Fruit fly (Drosophila melanogaster) whole organism, embryonic: ENCODE results near the gene Cog2.

Experiments used
- B-H2 ChIP-seq: fragments of 200-800 bp; sonication (Bioruptor generic); optimal IDR thresholded peaks from 2 replicates; lab custom pipeline; 2018; ENCODE audit warnings: missing biosample characterization, mild to moderate bottlenecking, missing genetic modification characterization
- CG10267 ChIP-seq: fragments of 200-800 bp; sonication (Bioruptor generic); optimal IDR thresholded peaks from 2 replicates; lab custom pipeline; 2018; ENCODE audit warnings: missing biosample characterization, mild to moderate bottlenecking, missing genetic modification characterization, moderate library complexity
- CG10321 ChIP-seq: fragments of 200-800 bp; sonication (Bioruptor generic); IDR thresholded peaks from 2 replicates; pipeline ENCODE4 v1.3.6; 2022; ENCODE audit warnings: missing biosample characterization, missing genetic modification characterization
- CG10366 ChIP-seq: fragments of 200-800 bp; sonication (Bioruptor generic); IDR thresholded peaks from 2 replicates; pipeline ENCODE4 v1.3.6; 2022; ENCODE audit warnings: missing biosample characterization, missing genetic modification characterization
- CG11398 ChIP-seq: fragments of 200-800 bp; sonication (Bioruptor generic); optimal IDR thresholded peaks from 2 replicates; lab custom pipeline; 2016; ENCODE audit warnings: missing biosample characterization, missing genetic modification characterization
- CG12071 ChIP-seq: fragments of 200-800 bp; sonication (Bioruptor generic); optimal IDR thresholded peaks from 3 replicates; lab custom pipeline; 2018; ENCODE audit warnings: missing biosample characterization, mild to moderate bottlenecking, missing genetic modification characterization
- CG13424 ChIP-seq: fragments of 200-800 bp; sonication (Bioruptor generic); optimal IDR thresholded peaks from 2 replicates; lab custom pipeline; 2019; ENCODE audit warnings: missing biosample characterization, mild to moderate bottlenecking, missing genetic modification characterization, moderate library complexity
- CG13894 ChIP-seq: fragments of 200-800 bp; sonication (Bioruptor generic); optimal IDR thresholded peaks from 3 replicates; lab custom pipeline; 2018; ENCODE audit warnings: missing biosample characterization, mild to moderate bottlenecking, missing genetic modification characterization, moderate library complexity
- CG15479 ChIP-seq: fragments of 200-800 bp; sonication (Bioruptor generic); optimal IDR thresholded peaks from 3 replicates; lab custom pipeline; 2019; ENCODE audit warnings: missing biosample characterization, mild to moderate bottlenecking, missing genetic modification characterization, moderate library complexity
- CG17912 ChIP-seq: fragments of 200-800 bp; sonication (Bioruptor generic); optimal IDR thresholded peaks from 2 replicates; lab custom pipeline; 2018; ENCODE audit warnings: missing biosample characterization, mild to moderate bottlenecking, missing genetic modification characterization
- CG1832 ChIP-seq: fragments of 200-800 bp; sonication (Bioruptor generic); optimal IDR thresholded peaks from 2 replicates; lab custom pipeline; 2017; ENCODE audit warnings: missing biosample characterization, mild to moderate bottlenecking, missing genetic modification characterization, inconsistent platforms
- CG30020 ChIP-seq: fragments of 200-800 bp; optimal IDR thresholded peaks from 2 replicates; lab custom pipeline; 2019; ENCODE audit warnings: missing biosample characterization, mild to moderate bottlenecking, missing genetic modification characterization, moderate library complexity
- CG3065 ChIP-seq: fragments of 200-800 bp; sonication (Bioruptor generic); optimal IDR thresholded peaks from 2 replicates; lab custom pipeline; 2016; ENCODE audit warnings: missing biosample characterization, missing genetic modification characterization
- CG43689 ChIP-seq: fragments of 200-800 bp; sonication (Bioruptor generic); IDR thresholded peaks from 2 replicates; pipeline ENCODE4 v1.3.6; 2022; ENCODE audit warnings: missing biosample characterization, missing genetic modification characterization
- CG4707 ChIP-seq: fragments of 200-800 bp; sonication (Bioruptor generic); optimal IDR thresholded peaks from 2 replicates; lab custom pipeline; 2018; ENCODE audit warnings: missing biosample characterization, mild to moderate bottlenecking, missing genetic modification characterization, moderate library complexity
- CG6683 ChIP-seq: fragments of 200-800 bp; sonication (Bioruptor generic); optimal IDR thresholded peaks from 2 replicates; lab custom pipeline; 2017; ENCODE audit warnings: missing biosample characterization, mild to moderate bottlenecking, missing genetic modification characterization, missing genetic modification reagents
- CG6791 ChIP-seq: fragments of 200-800 bp; sonication (Bioruptor generic); IDR thresholded peaks from 3 replicates; pipeline ENCODE4 v1.3.6; 2022; ENCODE audit warnings: missing biosample characterization, missing genetic modification characterization; ENCODE audit not compliant: partially characterized antibody
- CG7372 ChIP-seq: fragments of 200-800 bp; sonication (Bioruptor generic); IDR thresholded peaks from 2 replicates; pipeline ENCODE4 v1.3.6; 2022; ENCODE audit warnings: missing biosample characterization, missing genetic modification characterization
- CG7928 ChIP-seq: fragments of 200-800 bp; sonication (Bioruptor generic); optimal IDR thresholded peaks from 2 replicates; lab custom pipeline; 2017; ENCODE audit warnings: missing biosample characterization, mild to moderate bottlenecking, missing genetic modification characterization
- CG8478 ChIP-seq: fragments of >200 bp; optimal IDR thresholded peaks from 2 replicates; lab custom pipeline; 2018
- CG8765 ChIP-seq: fragments of 200-800 bp; sonication (Bioruptor generic); IDR thresholded peaks from 2 replicates; pipeline ENCODE4 v1.3.6; 2022; ENCODE audit warnings: missing biosample characterization, missing genetic modification characterization
- D19B ChIP-seq: fragments of 200-800 bp; sonication (Bioruptor generic); optimal IDR thresholded peaks from 2 replicates; lab custom pipeline; 2017; ENCODE audit warnings: missing biosample characterization, mild to moderate bottlenecking, missing genetic modification characterization
- Dbx ChIP-seq: fragments of 200-800 bp; sonication (Bioruptor generic); IDR thresholded peaks from 3 replicates; pipeline ENCODE4 v1.3.6; 2022; ENCODE audit warnings: missing biosample characterization, missing genetic modification characterization
- H2.0 ChIP-seq: fragments of 200-800 bp; sonication (Bioruptor generic); IDR thresholded peaks from 2 replicates; pipeline ENCODE4 v1.3.6; 2022; ENCODE audit warnings: missing biosample characterization, missing genetic modification characterization
- Lpt ChIP-seq: fragments of >200 bp; optimal IDR thresholded peaks from 2 replicates; lab custom pipeline; 2018; ENCODE audit warnings: missing biosample characterization, missing genetic modification characterization
- Max ChIP-seq: fragments of 200-800 bp; sonication (Bioruptor generic); optimal IDR thresholded peaks from 2 replicates; lab custom pipeline; 2016; ENCODE audit warnings: missing biosample characterization, mild to moderate bottlenecking, missing genetic modification characterization
- Med ChIP-seq: fragments of 200-800 bp; sonication (Bioruptor generic); peaks from one replicate; lab custom pipeline; 2016; ENCODE audit warnings: missing biosample characterization, missing genetic modification characterization, mild to moderate bottlenecking, inconsistent platforms, moderate library complexity
- NC2α ChIP-seq: fragments of 200-800 bp; sonication (Bioruptor generic); optimal IDR thresholded peaks from 2 replicates; lab custom pipeline; 2016; ENCODE audit warnings: missing biosample characterization, missing genetic modification characterization
- Neu2 ChIP-seq: fragments of 200-800 bp; sonication (Bioruptor generic); optimal IDR thresholded peaks from 3 replicates; lab custom pipeline; 2016; ENCODE audit warnings: missing biosample characterization, missing genetic modification characterization, borderline replicate concordance
- Oaz ChIP-seq: fragments of 200-800 bp; sonication (Bioruptor generic); IDR thresholded peaks from 2 replicates; pipeline ENCODE4 v1.3.6; 2022; ENCODE audit warnings: missing biosample characterization, missing genetic modification characterization
- Stat92E ChIP-seq, 3 experiments: fragments of >200 bp in 2 of 3; fragments of 200-800 bp in 1 of 3; sonication (Bioruptor generic) in 1 of 3; optimal IDR thresholded peaks; 2 replicates each; lab custom pipeline; 2017 to 2019; ENCODE audit warnings: missing biosample characterization in 3 of 3, missing genetic modification characterization in 3 of 3, mild to moderate bottlenecking in 1 of 3, moderate library complexity in 1 of 3
- Taf1 ChIP-seq: fragments of 200-800 bp; sonication (Bioruptor generic); IDR thresholded peaks from 2 replicates; pipeline ENCODE4 v1.3.6; 2022; ENCODE audit warnings: missing biosample characterization, missing genetic modification characterization
- aop ChIP-seq: fragments of 200-800 bp; sonication (Bioruptor generic); IDR thresholded peaks from 2 replicates; pipeline ENCODE4 v1.3.6; 2022; ENCODE audit warnings: missing biosample characterization, missing genetic modification characterization
- ash1 ChIP-seq: fragments of 200-800 bp; sonication (Bioruptor generic); optimal IDR thresholded peaks from 2 replicates; lab custom pipeline; 2018; ENCODE audit warnings: missing biosample characterization, mild to moderate bottlenecking, missing genetic modification characterization
- ato ChIP-seq: fragments of 200-800 bp; sonication (Bioruptor generic); IDR thresholded peaks from 2 replicates; pipeline ENCODE4 v1.3.6; 2022; ENCODE audit warnings: missing biosample characterization, missing genetic modification characterization; ENCODE audit not compliant: partially characterized antibody
- az2 ChIP-seq: fragments of 200-800 bp; sonication (Bioruptor generic); optimal IDR thresholded peaks from 3 replicates; lab custom pipeline; 2016; ENCODE audit warnings: missing biosample characterization, missing genetic modification characterization
- br ChIP-seq: fragments of >200 bp; optimal IDR thresholded peaks from 2 replicates; lab custom pipeline; 2017
- cas ChIP-seq: fragments of 200-800 bp; sonication (Bioruptor generic); IDR thresholded peaks from 2 replicates; pipeline ENCODE4 v1.3.6; 2022; ENCODE audit warnings: missing biosample characterization, missing genetic modification characterization
- cato ChIP-seq: fragments of 200-800 bp; sonication (Bioruptor generic); optimal IDR thresholded peaks from 2 replicates; lab custom pipeline; 2016; ENCODE audit warnings: missing biosample characterization, missing genetic modification characterization, borderline replicate concordance
- cg ChIP-seq: fragments of 200-800 bp; sonication (Bioruptor generic); optimal IDR thresholded peaks from 3 replicates; lab custom pipeline; 2019; ENCODE audit warnings: missing biosample characterization, mild to moderate bottlenecking, missing genetic modification characterization, moderate library complexity
- chinmo ChIP-seq: fragments of 200-800 bp; sonication (Bioruptor generic); IDR thresholded peaks from 4 replicates; pipeline ENCODE4 v1.3.6; 2022; ENCODE audit warnings: missing biosample characterization, missing genetic modification characterization; ENCODE audit not compliant: partially characterized antibody
- eve ChIP-seq, 2 experiments: fragments of >200 bp; optimal IDR thresholded peaks; 2 replicates each; lab custom pipeline; 2017; ENCODE audit warnings: missing biosample characterization in 2 of 2, missing genetic modification characterization in 2 of 2
- ewg ChIP-seq: fragments of 200-800 bp; sonication (Bioruptor generic); optimal IDR thresholded peaks from 3 replicates; lab custom pipeline; 2017; ENCODE audit warnings: mild to moderate bottlenecking, missing biosample characterization, missing genetic modification reagents, missing genetic modification characterization
- jing ChIP-seq: fragments of 200-800 bp; sonication (Bioruptor generic); optimal IDR thresholded peaks from 2 replicates; lab custom pipeline; 2018; ENCODE audit warnings: missing biosample characterization, mild to moderate bottlenecking, missing genetic modification characterization
- nerfin-1 ChIP-seq: fragments of 200-800 bp; sonication (Bioruptor generic); optimal IDR thresholded peaks from 3 replicates; lab custom pipeline; 2019; ENCODE audit warnings: missing biosample characterization, mild to moderate bottlenecking, missing genetic modification characterization, moderate library complexity
- phol ChIP-seq: fragments of 200-800 bp; sonication (Bioruptor generic); optimal IDR thresholded peaks from 3 replicates; lab custom pipeline; 2018; ENCODE audit warnings: missing biosample characterization, mild to moderate bottlenecking, missing genetic modification characterization, moderate library complexity
- scrt ChIP-seq: fragments of 200-800 bp; sonication (Bioruptor generic); optimal IDR thresholded peaks from 2 replicates; lab custom pipeline; 2018; ENCODE audit warnings: missing biosample characterization, mild to moderate bottlenecking, missing genetic modification characterization, moderate library complexity
- sens ChIP-seq: fragments of 200-800 bp; sonication (Bioruptor generic); peaks from one replicate; lab custom pipeline; 2016; ENCODE audit warnings: missing biosample characterization, missing genetic modification characterization
- stwl ChIP-seq: fragments of 200-800 bp; sonication (Bioruptor generic); optimal IDR thresholded peaks from 3 replicates; lab custom pipeline; 2018; ENCODE audit warnings: missing biosample characterization, mild to moderate bottlenecking, missing genetic modification characterization, moderate library complexity
- tgo ChIP-seq: fragments of 200-800 bp; sonication (Bioruptor generic); IDR thresholded peaks from 3 replicates; pipeline ENCODE4 v1.3.6; 2022; ENCODE audit warnings: missing biosample characterization, missing genetic modification characterization
- tll ChIP-seq, 2 experiments: fragments of 200-800 bp in 1 of 2; fragments of >200 bp in 1 of 2; sonication (Bioruptor generic) in 1 of 2; optimal IDR thresholded peaks; 2 replicates each; lab custom pipeline; 2017 to 2019; ENCODE audit warnings: missing biosample characterization in 2 of 2, missing genetic modification characterization in 2 of 2, mild to moderate bottlenecking in 1 of 2, moderate library complexity in 1 of 2

Gene Cog2

dm6 chr3R:15379071-15379470 is 17.6 kb upstream of the Cog2 start:
- no peak for TF ChIP-seq br (lab: Kevin White, UChicago)
- no peak for TF ChIP-seq aop (GFP tag; lab: Robert Waterston, UW)
- no peak for TF ChIP-seq CG3065 (GFP tag; lab: Kevin White, UChicago)
- no peak for TF ChIP-seq CG7372 (GFP tag; lab: Robert Waterston, UW)
- TF ChIP-seq Lpt (GFP tag; lab: Kevin White, UChicago) = no peak
- TF ChIP-seq CG10366 (GFP tag; lab: Robert Waterston, UW) = no peak
- no peak for TF ChIP-seq Max (GFP tag; lab: Kevin White, UChicago)
- no peak for TF ChIP-seq Neu2
- TF ChIP-seq CG6791 (GFP tag; lab: Robert Waterston, UW) = peak; percentile 46; the same call in 1 of the 3 replicates
- TF ChIP-seq H2.0 (GFP tag; lab: Robert Waterston, UW) = no peak
- TF ChIP-seq jing (GFP tag; lab: Kevin White, UChicago) = no peak
- no peak for TF ChIP-seq CG30020 (tag; lab: Kevin White, UChicago)
- peak; percentile 96 for TF ChIP-seq scrt
- TF ChIP-seq Stat92E (GFP tag; optimal IDR thresholded peaks at IDR 0.05; lab: Kevin White, UChicago) = no peak
- TF ChIP-seq eve (GFP tag; optimal IDR thresholded peaks at IDR 0.05; lab: Kevin White, UChicago) = no peak
- TF ChIP-seq CG1832 (GFP tag; lab: Kevin White, UChicago) = peak; percentile 69
- no peak for TF ChIP-seq CG15479
- TF ChIP-seq CG13424 (tag; lab: Kevin White, UChicago) = no peak
- TF ChIP-seq tgo (GFP tag; lab: Robert Waterston, UW) = no peak
- no peak for TF ChIP-seq Oaz (GFP tag; lab: Robert Waterston, UW)
- TF ChIP-seq ewg (GFP tag; lab: Kevin White, UChicago) = peak; percentile 93
- TF ChIP-seq CG12071 (GFP tag; lab: Kevin White, UChicago) = no peak
- TF ChIP-seq phol (tag; lab: Kevin White, UChicago) = no peak
- TF ChIP-seq cg = peak; percentile 64
- TF ChIP-seq CG8765 = no peak
- no peak for TF ChIP-seq D19B
- peak; percentile 51 for TF ChIP-seq nerfin-1
- 0 out of 2 replicates have a peak, but pooled peaks have one; percentile 25 for TF ChIP-seq cas (GFP tag; lab: Robert Waterston, UW)
- TF ChIP-seq Med = peak; percentile 52
- no peak for TF ChIP-seq cato
- TF ChIP-seq ato (GFP tag; lab: Robert Waterston, UW) = no peak
- peak; percentile 52 for TF ChIP-seq sens (GFP tag; lab: Kevin White, UChicago)
- no peak for TF ChIP-seq Dbx (GFP tag; lab: Robert Waterston, UW)
- TF ChIP-seq CG10267 = no peak
- TF ChIP-seq CG13894 (tag; lab: Kevin White, UChicago) = no peak
- no peak for TF ChIP-seq CG11398 (GFP tag; lab: Kevin White, UChicago)
- no peak for TF ChIP-seq az2
- TF ChIP-seq ash1 = no peak
- TF ChIP-seq CG7928 (GFP tag; lab: Kevin White, UChicago) = no peak
- no peak for TF ChIP-seq B-H2 (GFP tag; lab: Kevin White, UChicago)
- no peak for TF ChIP-seq tll (GFP tag; optimal IDR thresholded peaks at IDR 0.05; lab: Kevin White, UChicago)
- peak; percentile 48 for TF ChIP-seq stwl
- TF ChIP-seq NC2α (GFP tag; lab: Kevin White, UChicago) = no peak
- TF ChIP-seq CG17912 (GFP tag; lab: Kevin White, UChicago) = no peak
- peak; percentile 91 for TF ChIP-seq CG10321 (GFP tag; lab: Robert Waterston, UW)
- peak; percentile 90 for TF ChIP-seq CG8478 (lab: Kevin White, UChicago)
- TF ChIP-seq CG4707 (GFP tag; lab: Kevin White, UChicago) = no peak
- no peak for TF ChIP-seq CG6683 (GFP tag; lab: Kevin White, UChicago)
- TF ChIP-seq CG43689 = no peak
- no peak for TF ChIP-seq Taf1 (GFP tag; lab: Robert Waterston, UW)
- 0 out of 4 replicates have a peak, but pooled peaks have one; percentile 58 for TF ChIP-seq chinmo (GFP tag; lab: Robert Waterston, UW)
